Worm (Caenorhabditis elegans) whole organism, L1 larva: Measurements from ENCODE around the gene chil-23.

Source experiments
- C16A3.4 ChIP-seq: fragments of 150-350 bp; optimal IDR thresholded peaks from 2 replicates; lab custom pipeline; 2014; ENCODE audit warnings: missing biosample characterization, missing genetic modification characterization
- C34B4.2 ChIP-seq: sonication (generic microtip); optimal IDR thresholded peaks from 2 replicates; lab custom pipeline; 2017; ENCODE audit warnings: mild to moderate bottlenecking, missing genetic modification characterization, missing compliant biosample characterization
- Y116A8C.19 ChIP-seq: sonication (generic microtip); optimal IDR thresholded peaks from 2 replicates; lab custom pipeline; 2016; ENCODE audit warnings: missing compliant biosample characterization, missing genetic modification characterization, borderline replicate concordance
- aly-2 ChIP-seq: fragments of 150-350 bp; optimal IDR thresholded peaks from 2 replicates; lab custom pipeline; 2014; ENCODE audit warnings: missing biosample characterization, missing genetic modification characterization
- ceh-8 ChIP-seq: fragments of 200-800 bp; sonication (Bioruptor generic); optimal IDR thresholded peaks from 2 replicates; lab custom pipeline; 2018; ENCODE audit warnings: mild to moderate bottlenecking, missing genetic modification characterization, moderate library complexity, missing compliant biosample characterization
- ceh-82 ChIP-seq, 3 experiments: fragments of 150-350 bp in 1 of 3; sonication (generic microtip) in 2 of 3; optimal IDR thresholded peaks; 2 replicates each; lab custom pipeline; 2014 to 2017; ENCODE audit warnings: missing biosample characterization in 3 of 3, missing genetic modification characterization in 3 of 3
- ceh-88 ChIP-seq: fragments of 200-800 bp; sonication (Bioruptor generic); IDR thresholded peaks from 2 replicates; pipeline ENCODE4 v1.3.6; 2022; ENCODE audit warnings: missing genetic modification characterization, missing compliant biosample characterization
- ces-1 ChIP-seq: fragments of 150-350 bp; optimal IDR thresholded peaks from 2 replicates; lab custom pipeline; 2014; ENCODE audit warnings: missing biosample characterization, missing genetic modification reagents, missing genetic modification characterization
- efl-1 ChIP-seq, 4 experiments: fragments of 150-350 bp; optimal IDR thresholded peaks in 3 of 4; peaks in 1 of 4; 1 replicate in 1 of 4; 2 replicates in 3 of 4; lab custom pipeline; 2014; ENCODE audit warnings: missing biosample characterization in 2 of 4, missing genetic modification characterization in 2 of 4, missing genetic modification reagents in 2 of 4
- egl-27 ChIP-seq, 2 experiments: fragments of 150-350 bp in 1 of 2; sonication (generic microtip); optimal IDR thresholded peaks; 3 replicates each; lab custom pipeline; 2017 to 2018; ENCODE audit warnings: missing biosample characterization in 2 of 2, missing genetic modification characterization in 2 of 2, missing genetic modification reagents in 2 of 2
- elt-2 ChIP-seq: sonication (generic microtip); optimal IDR thresholded peaks from 2 replicates; lab custom pipeline; 2016; ENCODE audit warnings: missing genetic modification characterization, mild to moderate bottlenecking, inconsistent platforms, missing compliant biosample characterization, missing genetic modification reagents
- elt-3 ChIP-seq, 6 experiments: fragments of 150-350 bp in 1 of 6; sonication (generic microtip); optimal IDR thresholded peaks; 2 replicates each; lab custom pipeline; 2017 to 2018; ENCODE audit warnings: missing biosample characterization in 6 of 6, missing genetic modification characterization in 6 of 6, inconsistent platforms in 1 of 6
- fkh-4 ChIP-seq: sonication (generic microtip); optimal IDR thresholded peaks from 2 replicates; lab custom pipeline; 2016; ENCODE audit warnings: missing compliant biosample characterization, missing genetic modification characterization, borderline replicate concordance
- fkh-8 ChIP-seq: sonication (generic microtip); optimal IDR thresholded peaks from 2 replicates; lab custom pipeline; 2016; ENCODE audit warnings: mild to moderate bottlenecking, missing genetic modification characterization, missing compliant biosample characterization
- hlh-17 ChIP-seq: fragments of 200-800 bp; sonication (Bioruptor generic); optimal IDR thresholded peaks from 2 replicates; lab custom pipeline; 2018; ENCODE audit warnings: missing genetic modification characterization, mild to moderate bottlenecking, missing compliant biosample characterization, moderate library complexity, borderline replicate concordance
- irx-1 ChIP-seq: sonication (generic microtip); optimal IDR thresholded peaks from 2 replicates; lab custom pipeline; 2016; ENCODE audit warnings: missing genetic modification characterization, missing compliant biosample characterization
- lin-14 ChIP-seq: fragments of 200-800 bp; sonication (Bioruptor generic); optimal IDR thresholded peaks from 2 replicates; lab custom pipeline; 2018; ENCODE audit warnings: mild to moderate bottlenecking, missing genetic modification characterization, moderate library complexity, missing compliant biosample characterization
- lin-15B ChIP-seq: fragments of 150-350 bp; sonication (generic microtip); optimal IDR thresholded peaks from 3 replicates; lab custom pipeline; 2014; ENCODE audit warnings: missing biosample characterization, missing genetic modification characterization
- lin-35 ChIP-seq, 2 experiments: fragments of 150-350 bp; optimal IDR thresholded peaks; 2 replicates each; lab custom pipeline; 2014; ENCODE audit warnings: missing biosample characterization in 2 of 2, missing genetic modification characterization in 2 of 2, missing genetic modification reagents in 2 of 2
- lin-39 ChIP-seq: fragments of 150-350 bp; optimal IDR thresholded peaks from 2 replicates; lab custom pipeline; 2014; ENCODE audit warnings: missing biosample characterization, missing genetic modification reagents, missing genetic modification characterization
- lsy-2 ChIP-seq, 2 experiments: fragments of 150-350 bp; optimal IDR thresholded peaks; 2 replicates each; lab custom pipeline; 2014; ENCODE audit warnings: missing biosample characterization in 2 of 2, missing genetic modification characterization in 2 of 2
- mab-9 ChIP-seq: fragments of 200-800 bp; sonication (Bioruptor generic); IDR thresholded peaks from 2 replicates; pipeline ENCODE4 v1.3.6; 2022; ENCODE audit warnings: missing genetic modification reagents, missing genetic modification characterization, missing compliant biosample characterization
- nhr-11 ChIP-seq: fragments of 150-350 bp; optimal IDR thresholded peaks from 2 replicates; lab custom pipeline; 2014; ENCODE audit warnings: missing biosample characterization, missing genetic modification characterization
- nhr-12 ChIP-seq: sonication (generic microtip); optimal IDR thresholded peaks from 2 replicates; lab custom pipeline; 2017; ENCODE audit warnings: missing biosample characterization, missing genetic modification characterization
- nhr-19 ChIP-seq: fragments of 200-800 bp; sonication (Bioruptor generic); conservative IDR thresholded peaks from 2 replicates; pipeline ENCODE4 v1.3.6; 2022; ENCODE audit warnings: missing genetic modification characterization, missing compliant biosample characterization
- nhr-20 ChIP-seq: sonication (generic microtip); optimal IDR thresholded peaks from 2 replicates; lab custom pipeline; 2016; ENCODE audit warnings: mild to moderate bottlenecking, missing genetic modification characterization, missing compliant biosample characterization
- nhr-237 ChIP-seq: fragments of 150-350 bp; optimal IDR thresholded peaks from 2 replicates; lab custom pipeline; 2014; ENCODE audit warnings: missing biosample characterization, missing genetic modification characterization
- nhr-28 ChIP-seq: fragments of 150-350 bp; optimal IDR thresholded peaks from 2 replicates; lab custom pipeline; 2014; ENCODE audit warnings: missing biosample characterization, missing genetic modification characterization
- nhr-47 ChIP-seq: sonication (generic microtip); optimal IDR thresholded peaks from 2 replicates; lab custom pipeline; 2016; ENCODE audit warnings: mild to moderate bottlenecking, missing genetic modification characterization, moderate library complexity, missing compliant biosample characterization
- nhr-71 ChIP-seq: sonication (generic microtip); optimal IDR thresholded peaks from 2 replicates; lab custom pipeline; 2016; ENCODE audit warnings: mild to moderate bottlenecking, missing genetic modification characterization, moderate library complexity, missing compliant biosample characterization
- nhr-77 ChIP-seq: fragments of 150-350 bp; optimal IDR thresholded peaks from 2 replicates; lab custom pipeline; 2014; ENCODE audit warnings: missing biosample characterization, missing genetic modification characterization
- nhr-84 ChIP-seq: sonication (generic microtip); optimal IDR thresholded peaks from 2 replicates; lab custom pipeline; 2017; ENCODE audit warnings: missing biosample characterization, missing genetic modification characterization
- nhr-90 ChIP-seq: sonication (generic microtip); optimal IDR thresholded peaks from 2 replicates; lab custom pipeline; 2016; ENCODE audit warnings: mild to moderate bottlenecking, missing genetic modification characterization, missing compliant biosample characterization; ENCODE audit not compliant: poor library complexity
- pax-3 ChIP-seq: fragments of 200-800 bp; sonication (Bioruptor generic); optimal IDR thresholded peaks from 2 replicates; lab custom pipeline; 2018; ENCODE audit warnings: mild to moderate bottlenecking, missing genetic modification characterization, moderate library complexity, missing compliant biosample characterization
- snu-23 ChIP-seq: sonication (generic microtip); optimal IDR thresholded peaks from 2 replicates; lab custom pipeline; 2016; ENCODE audit warnings: missing genetic modification characterization, missing compliant biosample characterization
- sox-4 ChIP-seq: sonication (generic microtip); optimal IDR thresholded peaks from 2 replicates; lab custom pipeline; 2016; ENCODE audit warnings: missing genetic modification characterization, missing compliant biosample characterization
- sptf-1 ChIP-seq: fragments of 150-350 bp; optimal IDR thresholded peaks from 2 replicates; lab custom pipeline; 2014; ENCODE audit warnings: missing biosample characterization, missing genetic modification characterization
- sup-37 ChIP-seq: fragments of 200-800 bp; sonication (Bioruptor generic); optimal IDR thresholded peaks from 2 replicates; lab custom pipeline; 2018; ENCODE audit warnings: mild to moderate bottlenecking, missing genetic modification characterization, missing compliant biosample characterization
- tbx-2 ChIP-seq: sonication (generic microtip); optimal IDR thresholded peaks from 2 replicates; lab custom pipeline; 2016; ENCODE audit warnings: missing genetic modification characterization, missing compliant biosample characterization
- tlp-1 ChIP-seq: fragments of 150-350 bp; optimal IDR thresholded peaks from 2 replicates; lab custom pipeline; 2014; ENCODE audit warnings: missing biosample characterization, missing genetic modification characterization
- unc-30 ChIP-seq: sonication (generic microtip); optimal IDR thresholded peaks from 2 replicates; lab custom pipeline; 2017; ENCODE audit warnings: missing biosample characterization, missing genetic modification characterization
- unc-98 ChIP-seq: fragments of 200-800 bp; sonication (Bioruptor generic); IDR thresholded peaks from 2 replicates; pipeline ENCODE4 v1.3.6; 2022; ENCODE audit warnings: missing genetic modification characterization, missing compliant biosample characterization
- vab-15 ChIP-seq: sonication (generic microtip); optimal IDR thresholded peaks from 2 replicates; lab custom pipeline; 2017; ENCODE audit warnings: missing genotype, mild to moderate bottlenecking, missing genetic modification characterization, missing compliant biosample characterization
- xbp-1 ChIP-seq: sonication (generic microtip); optimal IDR thresholded peaks from 2 replicates; lab custom pipeline; 2016; ENCODE audit warnings: missing genetic modification characterization, missing compliant biosample characterization
- zag-1 ChIP-seq: fragments of 150-350 bp; optimal IDR thresholded peaks from 2 replicates; lab custom pipeline; 2014; ENCODE audit warnings: missing biosample characterization, missing genetic modification characterization
- zip-4 ChIP-seq: fragments of 200-800 bp; sonication (Bioruptor generic); optimal IDR thresholded peaks from 2 replicates; lab custom pipeline; 2018; ENCODE audit warnings: mild to moderate bottlenecking, missing genetic modification characterization, moderate library complexity, missing compliant biosample characterization
- ztf-4 ChIP-seq: fragments of 150-350 bp; optimal IDR thresholded peaks from 2 replicates; lab custom pipeline; 2014; ENCODE audit warnings: missing biosample characterization, missing genetic modification characterization

chil-23 gene

ce11 chrII:9497309-9497708 is 28.9 kb upstream of the chil-23 start:
- TF ChIP-seq lin-14 (GFP tag; lab: Kevin White, UChicago) = peak; percentile 79
- no peak for TF ChIP-seq vab-15 (tag; lab: Kevin White, UChicago)
- TF ChIP-seq efl-1 (optimal IDR thresholded peaks at IDR 0.05; lab: Kevin White, UChicago) = no peak
- TF ChIP-seq efl-1 (GFP tag; optimal IDR thresholded peaks at IDR 0.05 in 1 of 2; lab: Kevin White, UChicago) = peak in 1 of 2 experiments; percentile 16
- TF ChIP-seq snu-23 (GFP tag; lab: Kevin White, UChicago) = peak; percentile 2
- TF ChIP-seq ceh-8 (GFP tag; lab: Kevin White, UChicago) = no peak
- TF ChIP-seq zip-4 (GFP tag; lab: Kevin White, UChicago) = peak; percentile 37
- peak in 1 of 3 experiments; percentile 20 for TF ChIP-seq ceh-82 (tag; optimal IDR thresholded peaks at IDR 0.05; lab: Kevin White, UChicago)
- no peak for TF ChIP-seq mab-9 (GFP tag; lab: Robert Waterston, UW)
- TF ChIP-seq nhr-12 = no peak
- TF ChIP-seq zag-1 = peak; percentile 16
- TF ChIP-seq lsy-2 (tag; optimal IDR thresholded peaks at IDR 0.05; lab: Kevin White, UChicago) = peak in 1 of 2 experiments; percentile 19
- TF ChIP-seq tbx-2 (tag; lab: Kevin White, UChicago) = peak; percentile 17
- TF ChIP-seq nhr-71 (tag; lab: Kevin White, UChicago) = peak; percentile 24

- TF ChIP-seq nhr-20 (tag; lab: Kevin White, UChicago) = peak; percentile 64
- no peak for TF ChIP-seq lin-15B (tag; lab: Kevin White, UChicago)
- TF ChIP-seq snu-23 (GFP tag; lab: Kevin White, UChicago) = peak; percentile 63
- no peak for TF ChIP-seq irx-1
- peak; percentile 77 for TF ChIP-seq nhr-71 (tag; lab: Kevin White, UChicago)
- TF ChIP-seq sptf-1 (tag; lab: Kevin White, UChicago) = no peak
- TF ChIP-seq ceh-88 (GFP tag; lab: Robert Waterston, UW) = no peak
- TF ChIP-seq ztf-4 (tag; lab: Kevin White, UChicago) = no peak
- TF ChIP-seq nhr-47 (tag; lab: Kevin White, UChicago) = peak; percentile 24
- TF ChIP-seq egl-27 (tag; optimal IDR thresholded peaks at IDR 0.05; lab: Kevin White, UChicago) = no peak
- peak in 1 of 2 experiments; percentile 7 for TF ChIP-seq lin-35 (GFP tag; optimal IDR thresholded peaks at IDR 0.05; lab: Kevin White, UChicago)
- TF ChIP-seq nhr-84 = no peak
- peak in 1 of 2 experiments; percentile 58 for TF ChIP-seq lsy-2 (tag; optimal IDR thresholded peaks at IDR 0.05; lab: Kevin White, UChicago)
- TF ChIP-seq nhr-12 = no peak
- TF ChIP-seq C16A3.4 (tag; lab: Kevin White, UChicago) = no peak
- TF ChIP-seq elt-3 (tag; optimal IDR thresholded peaks at IDR 0.05; lab: Kevin White, UChicago) = peak in 2 of 6 experiments; percentile 1 to 45
- peak; percentile 34; the same call in 1 of the 2 replicates for TF ChIP-seq nhr-19
- TF ChIP-seq efl-1 (optimal IDR thresholded peaks at IDR 0.05; lab: Kevin White, UChicago) = no peak
- no peak for TF ChIP-seq efl-1 (GFP tag; optimal IDR thresholded peaks at IDR 0.05 in 1 of 2; lab: Kevin White, UChicago)
- TF ChIP-seq zag-1 = no peak
- TF ChIP-seq aly-2 = no peak
- TF ChIP-seq nhr-237 (tag; lab: Kevin White, UChicago) = no peak
- peak; percentile 54 for TF ChIP-seq nhr-90 (tag; lab: Kevin White, UChicago)
- TF ChIP-seq fkh-8 (tag; lab: Kevin White, UChicago) = no peak
- no peak for TF ChIP-seq C34B4.2
- TF ChIP-seq fkh-4 (tag; lab: Kevin White, UChicago) = no peak
- TF ChIP-seq lin-39 (tag; lab: Kevin White, UChicago) = no peak
- TF ChIP-seq sup-37 (GFP tag; lab: Kevin White, UChicago) = no peak
- no peak for TF ChIP-seq nhr-28 (tag; lab: Kevin White, UChicago)
- no peak for TF ChIP-seq zip-4 (GFP tag; lab: Kevin White, UChicago)
- no peak for TF ChIP-seq Y116A8C.19 (tag; lab: Kevin White, UChicago)
- TF ChIP-seq nhr-77 (tag; lab: Kevin White, UChicago) = no peak
- no peak for TF ChIP-seq tlp-1 (tag; lab: Kevin White, UChicago)
- no peak for TF ChIP-seq hlh-17 (GFP tag; lab: Kevin White, UChicago)
- no peak for TF ChIP-seq nhr-11
- no peak for TF ChIP-seq pax-3 (tag; lab: Kevin White, UChicago)
- no peak for TF ChIP-seq unc-30 (tag; lab: Kevin White, UChicago)
- TF ChIP-seq elt-2 (tag; lab: Kevin White, UChicago) = no peak
- TF ChIP-seq ces-1 (GFP tag; lab: Kevin White, UChicago) = no peak
- no peak for TF ChIP-seq xbp-1 (tag; lab: Kevin White, UChicago)
- no peak for TF ChIP-seq unc-98
- no peak for TF ChIP-seq sox-4 (tag; lab: Kevin White, UChicago)
These were observed 25.0 kb upstream of the chil-23 start for ce11 chrII:9493242-9494058.
